Worm (Caenorhabditis elegans) whole organism, young adult: ENCODE data around the gene brd-1.

Experiments
- F23B12.7 ChIP-seq: sonication (generic microtip); optimal IDR thresholded peaks from 2 replicates; lab custom pipeline; 2017; ENCODE audit warnings: missing genetic modification characterization, mild to moderate bottlenecking, missing compliant biosample characterization, antibody characterized with exemption, moderate library complexity; ENCODE audit not compliant: insufficient read depth
- Y53G8AR.9 ChIP-seq: fragments of 200-800 bp; sonication (Bioruptor generic); conservative IDR thresholded peaks from 2 replicates; pipeline ENCODE4 v1.3.6; 2022; ENCODE audit warnings: missing genetic modification reagents, missing genetic modification characterization, missing compliant biosample characterization
- hrde-1 ChIP-seq: sonication (generic microtip); optimal IDR thresholded peaks from 2 replicates; lab custom pipeline; 2016; ENCODE audit warnings: missing genetic modification characterization, mild to moderate bottlenecking, missing compliant biosample characterization, moderate library complexity, missing genotype, missing genetic modification reagents, borderline replicate concordance
- snpc-4 ChIP-seq, 5 experiments: fragments of 150-350 bp in 1 of 5; sonication (generic microtip) in 4 of 5; optimal IDR thresholded peaks; 2 replicates each; lab custom pipeline; 2014 to 2018; ENCODE audit warnings: missing genetic modification characterization in 5 of 5, missing biosample characterization in 3 of 5, antibody characterized with exemption in 2 of 5, mild to moderate bottlenecking in 2 of 5, missing compliant biosample characterization in 2 of 5, missing genotype in 2 of 5, moderate library complexity in 2 of 5, missing genetic modification reagents in 1 of 5
- unc-130 ChIP-seq: sonication (generic microtip); optimal IDR thresholded peaks from 2 replicates; lab custom pipeline; 2016; ENCODE audit warnings: missing genetic modification reagents, missing genetic modification characterization, missing compliant biosample characterization

DNA sequence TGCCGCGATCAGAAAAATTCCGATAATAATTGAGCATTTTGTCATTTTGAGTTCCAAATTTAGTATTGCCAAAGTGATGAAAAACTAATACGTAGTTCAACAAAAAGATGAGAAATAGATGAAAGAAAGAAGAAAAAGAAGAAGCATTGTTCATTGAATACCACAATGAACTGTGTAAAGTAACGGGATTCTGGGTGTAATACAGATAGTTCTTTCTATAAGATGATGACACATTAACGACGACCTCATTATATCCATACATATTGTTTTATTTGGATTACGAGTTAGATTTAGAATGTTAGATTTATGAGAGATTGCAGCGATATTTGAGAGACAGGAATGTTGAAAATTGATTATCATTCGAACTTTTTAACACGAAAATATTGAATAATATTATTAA lies 2.3 kb upstream of the brd-1 start, which contains the start of gene K04C2.5:
- TF ChIP-seq hrde-1 (tag; lab: Kevin White, UChicago) = no peak
- TF ChIP-seq unc-130 = no peak
- no peak for TF ChIP-seq F23B12.7 (tag; lab: Kevin White, UChicago)
- no peak for TF ChIP-seq snpc-4 (GFP tag; optimal IDR thresholded peaks at IDR 0.05; lab: Kevin White, UChicago)
- TF ChIP-seq snpc-4 (tag; optimal IDR thresholded peaks at IDR 0.05; lab: Kevin White, UChicago) = no peak
- no peak for TF ChIP-seq Y53G8AR.9 (GFP tag; lab: Robert Waterston, UW)
